Fruit fly (Drosophila melanogaster): ENCODE measurements around the gene CG3793.

DNA sequence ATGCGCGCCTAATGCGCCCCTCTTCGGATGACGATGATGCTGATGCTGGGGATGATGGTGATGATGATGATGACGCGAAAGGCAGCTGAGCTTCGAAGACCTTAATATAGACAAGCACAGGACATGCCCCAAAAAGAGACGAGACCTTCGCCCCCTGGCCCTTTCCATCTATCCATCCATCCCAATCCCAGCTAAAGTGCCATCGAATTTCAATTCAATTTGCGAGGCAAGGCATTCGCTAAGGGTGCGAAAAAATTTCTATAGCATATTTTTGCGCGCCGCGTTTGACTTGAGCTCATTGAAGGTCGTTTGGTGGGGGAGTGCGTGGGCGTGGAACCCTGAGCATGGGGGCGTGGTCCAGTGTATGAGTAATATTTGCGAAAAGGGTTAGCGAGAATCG is 32.3 kb downstream of the CG3793 start:
- TF ChIP-seq CG10348 (GFP tag; IDR thresholded peaks at IDR 0.05) (no peak), Snoo (tag; optimal IDR thresholded peaks at IDR 0.05) (no peak), EcR (GFP tag; optimal IDR thresholded peaks at IDR 0.05) (no peak), Pif1B (GFP tag; optimal IDR thresholded peaks at IDR 0.05) (no peak), CG8301 (tag; optimal IDR thresholded peaks at IDR 0.05) (no peak), fd96Ca (GFP tag; IDR thresholded peaks at IDR 0.05) (no peak), Pif1A (GFP tag; optimal IDR thresholded peaks at IDR 0.05) (no peak)

All from whole organism, pupa.